Worm (Caenorhabditis elegans): ENCODE measurements around the gene par-2.

The par-2 gene

ce11 chrIII:1122239-1122638 is 41.0 kb downstream of the par-2 start (continued):
- TF ChIP-seq aha-1 (tag) (peak; percentile 92), spr-1 (tag; optimal IDR thresholded peaks at IDR 0.05) (no peak), ceh-28 (tag; optimal IDR thresholded peaks at IDR 0.05) (no peak), nhr-10 (tag; optimal IDR thresholded peaks at IDR 0.05) (no peak), mdt-29 (GFP tag; IDR thresholded peaks at IDR 0.05) (0 out of 2 replicates have a peak, but pooled peaks have one; percentile 27), zip-11 (GFP tag; IDR thresholded peaks at IDR 0.05) (no peak), zfp-2 (tag; optimal IDR thresholded peaks at IDR 0.05) (no peak), hlh-30 (tag; optimal IDR thresholded peaks at IDR 0.05; ENCODE audit: insufficient read depth) (peak; percentile 72), madf-9 (GFP tag; conservative IDR thresholded peaks at IDR 0.05) (peak; percentile 74), php-3 (GFP tag; IDR thresholded peaks at IDR 0.05) (no peak), nhr-28 (tag; optimal IDR thresholded peaks at IDR 0.05) (no peak), egl-27 (tag; optimal IDR thresholded peaks at IDR 0.05) (no peak), nhr-237 (tag; optimal IDR thresholded peaks at IDR 0.05) (no peak), ztf-7 (tag; optimal IDR thresholded peaks at IDR 0.05) (no peak), ama-1 (optimal IDR thresholded peaks at IDR 0.05) (no peak), zfp-3 (GFP tag; conservative IDR thresholded peaks at IDR 0.05) (no peak), aly-2 (tag; optimal IDR thresholded peaks at IDR 0.05) (no peak), nhr-48 (tag; optimal IDR thresholded peaks at IDR 0.05) (no peak), dmd-6 (GFP tag; IDR thresholded peaks at IDR 0.05) (peak; percentile 69), daf-12 (tag; optimal IDR thresholded peaks at IDR 0.05) (no peak), tag-97 (GFP tag; IDR thresholded peaks at IDR 0.05) (no peak), nhr-102 (tag; optimal IDR thresholded peaks at IDR 0.05) (no peak), unc-62 (GFP tag; optimal IDR thresholded peaks at IDR 0.05 in 1 of 2) (no peak), unc-62 (tag; optimal IDR thresholded peaks at IDR 0.05) (no peak), Y5F2A.4 (GFP tag; optimal IDR thresholded peaks at IDR 0.05) (peak; percentile 25), daf-19 (GFP tag; conservative IDR thresholded peaks at IDR 0.05) (no peak), pqm-1 (tag; optimal IDR thresholded peaks at IDR 0.05) (no peak), lin-39 (tag; optimal IDR thresholded peaks at IDR 0.05) (no peak), hlh-11 (tag; optimal IDR thresholded peaks at IDR 0.05) (peak; percentile 49), R02D3.7 (tag; optimal IDR thresholded peaks at IDR 0.05) (no peak), vab-7 (GFP tag; IDR thresholded peaks at IDR 0.05) (peak; percentile 71; the same call in 1 of the 2 replicates), ceh-44 (GFP tag; IDR thresholded peaks at IDR 0.05) (no peak), daf-16 (GFP tag; optimal IDR thresholded peaks at IDR 0.05) (peak in 1 of 2 experiments; percentile 45), daf-16 (tag; optimal IDR thresholded peaks at IDR 0.05) (peak; percentile 57), nhr-77 (tag; optimal IDR thresholded peaks at IDR 0.05) (no peak), unc-130 (GFP tag; optimal IDR thresholded peaks at IDR 0.05) (peak; percentile 66), daf-8 (GFP tag; IDR thresholded peaks at IDR 0.05) (no peak), nhr-11 (tag; optimal IDR thresholded peaks at IDR 0.05) (no peak), set-16 (GFP tag; IDR thresholded peaks at IDR 0.05) (no peak), lin-38 (GFP tag; IDR thresholded peaks at IDR 0.05) (peak; percentile 76), dmd-8 (GFP tag; IDR thresholded peaks at IDR 0.05) (no peak), saeg-2 (GFP tag; IDR thresholded peaks at IDR 0.05) (no peak), spr-3 (GFP tag; optimal IDR thresholded peaks at IDR 0.05) (no peak), snpc-1.2 (GFP tag; IDR thresholded peaks at IDR 0.05) (peak; percentile 43; the same call in 1 of the 2 replicates), nhr-41 (GFP tag; IDR thresholded peaks at IDR 0.05) (peak; percentile 61; the same call in 1 of the 2 replicates), fkh-10 (GFP tag; optimal IDR thresholded peaks at IDR 0.05) (no peak), madf-5 (GFP tag; IDR thresholded peaks at IDR 0.05) (no peak), T20F7.1 (GFP tag; optimal IDR thresholded peaks at IDR 0.05) (no peak), nhr-76 (tag; optimal IDR thresholded peaks at IDR 0.05) (no peak), F49E8.2 (tag; optimal IDR thresholded peaks at IDR 0.05; ENCODE audit: borderline replicate concordance) (no peak), mxl-3 (GFP tag; optimal IDR thresholded peaks at IDR 0.05) (peak; percentile 34), F37D6.2 (tag; optimal IDR thresholded peaks at IDR 0.05) (no peak), ceh-20 (GFP tag; IDR thresholded peaks at IDR 0.05) (peak; percentile 50; the same call in 1 of the 2 replicates), lir-3 (tag; optimal IDR thresholded peaks at IDR 0.05) (no peak)
